Worm (Caenorhabditis elegans) whole organism, L4/young adult: ENCODE data around the gene gvd-1.
"Not testable (repeated sequence)": the region's sequence is repeated elsewhere in the genome, so short reads cannot be mapped to it uniquely, and the experiment has no call there.

Source experiments
- W03F9.2 ChIP-seq: fragments of 150-350 bp; optimal IDR thresholded peaks from 2 replicates; lab custom pipeline; 2014; ENCODE audit warnings: missing biosample characterization, missing genetic modification characterization
- dao-5 ChIP-seq: sonication (generic microtip); optimal IDR thresholded peaks from 2 replicates; lab custom pipeline; 2016; ENCODE audit warnings: missing genotype, missing genetic modification characterization, moderate library complexity, missing compliant biosample characterization
- him-1 ChIP-seq: sonication (generic microtip); optimal IDR thresholded peaks from 2 replicates; lab custom pipeline; 2016; ENCODE audit warnings: missing genotype, missing genetic modification reagents, missing genetic modification characterization, missing compliant biosample characterization

gvd-1 gene

DNA sequence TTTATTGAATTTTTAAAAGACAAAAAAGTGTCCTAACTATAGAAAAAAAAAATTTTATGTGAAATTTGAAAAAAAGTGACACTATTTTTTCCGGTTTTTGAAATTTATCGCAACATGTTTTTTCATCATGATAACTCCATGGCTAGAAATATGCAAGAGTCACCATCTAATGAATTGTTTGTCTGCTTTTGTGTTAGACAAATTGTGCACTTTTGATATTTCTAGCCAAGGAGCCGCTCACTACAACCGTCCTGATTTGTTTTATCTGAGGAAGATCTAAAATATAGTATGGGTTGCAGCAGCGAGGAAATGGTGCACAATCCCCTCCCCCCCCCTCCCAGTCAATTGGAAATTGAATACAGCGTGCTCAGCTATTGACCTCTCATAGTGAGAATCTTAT is 3.0 kb downstream of the gvd-1 start, which contains the start of gene W10D9.1:
TSS of gene W10D9.1 (plus strand) at position 301 of the 400 bp plus-strand sequence.
- TF ChIP-seq W03F9.2 (tag; lab: Kevin White, UChicago); him-1 (tag; lab: Kevin White, UChicago); dao-5: not testable (repeated sequence)

DNA sequence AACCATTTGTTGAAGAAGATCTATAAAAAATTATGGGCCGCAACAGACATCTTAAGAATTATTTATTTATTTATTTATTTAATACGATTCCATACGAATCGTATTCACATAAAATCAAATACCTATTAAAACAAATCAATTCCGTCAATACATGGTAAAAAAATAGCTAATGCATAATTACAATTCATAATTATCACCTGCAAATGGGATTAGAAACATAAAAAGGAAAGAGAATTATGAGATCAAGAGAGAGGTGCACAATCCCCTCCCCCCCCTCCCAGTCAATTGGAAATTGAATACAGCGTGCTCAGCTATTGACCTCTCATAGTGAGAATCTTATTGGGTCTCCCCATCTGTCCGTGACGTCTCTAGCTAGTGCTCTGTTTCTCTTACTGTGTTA is 16.6 kb downstream of the gvd-1 start, which contains the start of gene C24H12.1:
TSS of gene C24H12.1 (plus strand) at position 301 of the 400 bp plus-strand sequence.
- TF ChIP-seq W03F9.2 (tag; lab: Kevin White, UChicago); dao-5; him-1 (tag; lab: Kevin White, UChicago): not testable (repeated sequence)

DNA sequence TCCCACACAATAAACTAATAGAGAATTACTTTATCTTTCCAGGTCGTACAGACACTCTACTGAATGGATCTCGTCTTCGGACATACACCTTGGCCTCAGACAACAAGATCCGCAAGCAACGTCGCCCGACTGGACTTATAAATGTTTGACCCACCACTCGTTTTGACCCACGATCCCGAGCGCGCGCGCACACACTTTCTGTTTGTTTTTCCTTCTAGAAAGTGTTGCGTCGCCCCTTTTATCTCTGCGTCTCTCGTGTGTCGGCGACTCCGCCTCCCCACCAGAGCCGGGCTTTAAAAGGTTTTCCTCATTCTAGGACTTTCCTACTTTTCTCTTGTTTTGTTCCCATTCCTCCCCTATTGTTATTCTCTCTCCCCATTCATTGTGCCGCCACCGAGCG is 20.4 kb downstream of the gvd-1 start:
- no peak for TF ChIP-seq him-1 (tag; lab: Kevin White, UChicago)
- TF ChIP-seq dao-5: no peak
- no peak for TF ChIP-seq W03F9.2 (tag; lab: Kevin White, UChicago)

DNA sequence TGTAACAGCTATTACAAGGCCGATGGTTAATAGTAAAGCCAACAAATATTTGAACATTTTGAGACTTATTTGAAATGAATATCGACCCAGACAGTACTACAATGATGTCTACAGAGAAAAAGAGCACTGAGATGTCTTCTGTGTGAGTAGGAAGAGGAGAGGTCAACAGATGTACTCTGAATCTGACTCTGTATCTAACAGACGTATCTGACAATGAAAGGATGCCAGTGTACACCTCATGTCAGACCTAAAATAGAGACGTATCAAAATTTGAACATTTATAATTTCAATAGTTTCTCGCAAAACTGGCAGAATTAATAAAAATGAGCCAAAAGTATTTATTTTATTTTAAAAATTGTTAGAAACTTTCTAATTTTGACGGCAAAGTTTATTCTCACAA is 34.6 kb downstream of the gvd-1 start, which contains the start of gene C24H12.8:
TSS of gene C24H12.8 (minus strand) at position 101 of the 400 bp plus-strand sequence.
- no peak for TF ChIP-seq dao-5
- TF ChIP-seq him-1 (tag; lab: Kevin White, UChicago): no peak
- TF ChIP-seq W03F9.2 (tag; lab: Kevin White, UChicago): no peak

DNA sequence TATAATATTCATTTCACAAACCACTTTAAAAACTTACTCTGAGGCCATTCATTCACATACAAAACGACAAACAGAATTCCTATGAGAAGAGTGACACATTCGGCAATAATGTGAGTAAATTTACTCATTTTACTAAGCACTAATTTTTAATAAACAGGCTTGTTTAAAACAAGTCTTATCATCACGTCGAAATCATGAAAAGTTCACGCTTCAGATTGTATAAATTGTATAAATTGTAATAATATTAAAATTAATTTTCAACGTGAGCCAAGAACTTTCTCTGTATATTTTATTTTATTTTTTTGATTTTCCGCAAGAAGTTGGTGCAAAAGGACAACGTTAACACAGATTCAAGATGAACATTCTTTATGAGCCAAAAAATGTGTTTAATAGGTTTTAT is 38.9 kb downstream of the gvd-1 start, which contains the start of gene C24H12.6:
TSS of gene C24H12.6 (minus strand) at position 101 of the 400 bp plus-strand sequence.
- no peak for TF ChIP-seq dao-5
- no peak for TF ChIP-seq W03F9.2 (tag; lab: Kevin White, UChicago)
- no peak for TF ChIP-seq him-1 (tag; lab: Kevin White, UChicago)

DNA sequence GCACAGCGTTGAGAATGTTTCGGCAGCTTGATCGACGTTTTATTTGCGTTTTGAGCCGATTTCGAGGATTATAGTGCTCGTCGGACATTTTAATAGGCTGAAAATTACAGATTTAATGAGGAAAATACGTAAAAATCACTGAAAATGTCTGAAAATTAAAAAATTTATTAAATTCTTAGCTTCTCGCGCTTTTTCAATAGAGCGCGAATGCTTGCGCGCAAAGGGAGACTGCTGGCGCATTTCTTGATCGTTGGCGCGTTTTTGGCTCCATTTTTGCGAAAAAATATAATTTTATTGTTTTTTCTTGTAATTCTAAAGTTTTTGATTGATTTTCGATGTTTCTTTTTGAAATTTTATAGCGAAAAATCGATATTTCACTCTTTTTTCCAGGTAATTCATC is 46.9 kb downstream of the gvd-1 start, which contains the start of the genes dnsn-1 and C24H12.4:
TSS of gene dnsn-1 (minus strand) at position 101 of the 400 bp plus-strand sequence.
TSS of gene C24H12.4 (plus strand) at position 391 of the 400 bp plus-strand sequence.
- peak; percentile 92 for TF ChIP-seq W03F9.2 (tag; lab: Kevin White, UChicago)
- TF ChIP-seq dao-5: no peak
- TF ChIP-seq him-1 (tag; lab: Kevin White, UChicago): peak; percentile 62
